Fruit fly (Drosophila melanogaster) whole organism, embryonic: ENCODE measurements around the gene Syx8.

ENCODE experiments used
- Bgb ChIP-seq: fragments of 200-800 bp; sonication (Bioruptor generic); IDR thresholded peaks from 2 replicates; pipeline ENCODE4 v1.3.6; 2022; ENCODE audit warnings: missing biosample characterization, missing genetic modification characterization; ENCODE audit not compliant: partially characterized antibody
- CG10274 ChIP-seq: fragments of 200-800 bp; sonication (Bioruptor generic); optimal IDR thresholded peaks from 3 replicates; lab custom pipeline; 2017; ENCODE audit warnings: missing biosample characterization, mild to moderate bottlenecking, missing genetic modification characterization
- CG12155 ChIP-seq: fragments of 200-800 bp; sonication (Bioruptor generic); optimal IDR thresholded peaks from 3 replicates; lab custom pipeline; 2016; ENCODE audit warnings: missing biosample characterization, missing genetic modification characterization
- CG12659 ChIP-seq: fragments of 200-800 bp; sonication (Bioruptor generic); optimal IDR thresholded peaks from 3 replicates; lab custom pipeline; 2017; ENCODE audit warnings: mild to moderate bottlenecking, missing biosample characterization, missing genetic modification reagents, missing genetic modification characterization
- CG13296 ChIP-seq: fragments of 200-800 bp; sonication (Bioruptor generic); optimal IDR thresholded peaks from 3 replicates; lab custom pipeline; 2018; ENCODE audit warnings: missing biosample characterization, mild to moderate bottlenecking, missing genetic modification characterization
- CG1647 ChIP-seq: fragments of 200-800 bp; sonication (Bioruptor generic); optimal IDR thresholded peaks from 3 replicates; lab custom pipeline; 2016; ENCODE audit warnings: missing biosample characterization, missing genetic modification characterization
- CG16813 ChIP-seq: fragments of 200-800 bp; sonication (Bioruptor generic); IDR thresholded peaks from 3 replicates; pipeline ENCODE4 v1.3.6; 2022; ENCODE audit warnings: missing biosample characterization, missing genetic modification characterization; ENCODE audit not compliant: partially characterized antibody
- CG17802 ChIP-seq: fragments of 200-800 bp; sonication (Bioruptor generic); optimal IDR thresholded peaks from 2 replicates; lab custom pipeline; 2018; ENCODE audit warnings: missing biosample characterization, mild to moderate bottlenecking, missing genetic modification characterization, moderate library complexity
- CG17829 ChIP-seq: fragments of 200-800 bp; optimal IDR thresholded peaks from 2 replicates; lab custom pipeline; 2019; ENCODE audit warnings: missing biosample characterization, mild to moderate bottlenecking, missing genetic modification characterization, moderate library complexity
- CG1832 ChIP-seq: fragments of 200-800 bp; sonication (Bioruptor generic); optimal IDR thresholded peaks from 2 replicates; lab custom pipeline; 2017; ENCODE audit warnings: missing biosample characterization, mild to moderate bottlenecking, missing genetic modification characterization, inconsistent platforms
- CG2116 ChIP-seq: fragments of 200-800 bp; sonication (Bioruptor generic); optimal IDR thresholded peaks from 3 replicates; lab custom pipeline; 2018; ENCODE audit warnings: missing biosample characterization, mild to moderate bottlenecking, missing genetic modification characterization
- CG2120 ChIP-seq: fragments of 200-800 bp; sonication (Bioruptor generic); optimal IDR thresholded peaks from 3 replicates; lab custom pipeline; 2016; ENCODE audit warnings: missing biosample characterization, missing genetic modification characterization
- CG2678 ChIP-seq: fragments of 200-800 bp; sonication (Bioruptor generic); optimal IDR thresholded peaks from 3 replicates; lab custom pipeline; 2019; ENCODE audit warnings: missing biosample characterization, mild to moderate bottlenecking, missing genetic modification characterization, moderate library complexity
- CG34224 ChIP-seq: fragments of 200-800 bp; sonication (Bioruptor generic); IDR thresholded peaks from 3 replicates; pipeline ENCODE4 v1.3.6; 2022; ENCODE audit warnings: missing biosample characterization, missing genetic modification characterization; ENCODE audit not compliant: partially characterized antibody
- CG34422 ChIP-seq: fragments of 200-800 bp; sonication (Bioruptor generic); IDR thresholded peaks from 3 replicates; pipeline ENCODE4 v1.3.6; 2022; ENCODE audit warnings: missing biosample characterization, missing genetic modification characterization
- CG3995 ChIP-seq: fragments of 200-800 bp; sonication (Bioruptor generic); optimal IDR thresholded peaks from 3 replicates; lab custom pipeline; 2016; ENCODE audit warnings: missing biosample characterization, missing genetic modification characterization
- CG4854 ChIP-seq: fragments of 200-800 bp; sonication (Bioruptor generic); optimal IDR thresholded peaks from 2 replicates; lab custom pipeline; 2016; ENCODE audit warnings: missing biosample characterization, missing genetic modification characterization, inconsistent platforms
- CG5245 ChIP-seq: fragments of 200-800 bp; sonication (Bioruptor generic); optimal IDR thresholded peaks from 3 replicates; lab custom pipeline; 2016; ENCODE audit warnings: missing biosample characterization, missing genetic modification characterization
- CG6791 ChIP-seq: fragments of 200-800 bp; sonication (Bioruptor generic); IDR thresholded peaks from 3 replicates; pipeline ENCODE4 v1.3.6; 2022; ENCODE audit warnings: missing biosample characterization, missing genetic modification characterization; ENCODE audit not compliant: partially characterized antibody
- CG7839 ChIP-seq: fragments of 200-800 bp; sonication (Bioruptor generic); optimal IDR thresholded peaks from 3 replicates; lab custom pipeline; 2018; ENCODE audit warnings: missing biosample characterization, mild to moderate bottlenecking, missing genetic modification characterization, moderate library complexity
- CG7928 ChIP-seq: fragments of 200-800 bp; sonication (Bioruptor generic); optimal IDR thresholded peaks from 2 replicates; lab custom pipeline; 2017; ENCODE audit warnings: missing biosample characterization, mild to moderate bottlenecking, missing genetic modification characterization
- CG8281 ChIP-seq: fragments of 200-800 bp; sonication (Bioruptor generic); optimal IDR thresholded peaks from 2 replicates; lab custom pipeline; 2018; ENCODE audit warnings: missing biosample characterization, mild to moderate bottlenecking, missing genetic modification characterization, moderate library complexity
- CG8388 ChIP-seq: fragments of 200-800 bp; sonication (Bioruptor generic); optimal IDR thresholded peaks from 2 replicates; lab custom pipeline; 2019; ENCODE audit warnings: missing biosample characterization, mild to moderate bottlenecking, missing genetic modification characterization, moderate library complexity
- CG9215 ChIP-seq: fragments of 200-800 bp; sonication (Bioruptor generic); IDR thresholded peaks from 2 replicates; pipeline ENCODE4 v1.3.6; 2022; ENCODE audit warnings: missing biosample characterization, missing genetic modification characterization
- CoRest ChIP-seq: fragments of 200-800 bp; sonication (Bioruptor generic); optimal IDR thresholded peaks from 3 replicates; lab custom pipeline; 2018; ENCODE audit warnings: missing biosample characterization, mild to moderate bottlenecking, missing genetic modification characterization, moderate library complexity
- Doc2 ChIP-seq: fragments of 200-800 bp; sonication (Bioruptor generic); IDR thresholded peaks from 2 replicates; pipeline ENCODE4 v1.3.6; 2022; ENCODE audit warnings: missing biosample characterization, missing genetic modification characterization
- E2f2 ChIP-seq: fragments of 200-800 bp; sonication (Bioruptor generic); IDR thresholded peaks from 2 replicates; pipeline ENCODE4 v1.3.6; 2022; ENCODE audit warnings: missing biosample characterization, missing genetic modification characterization
- H15 ChIP-seq: fragments of 200-800 bp; sonication (Bioruptor generic); IDR thresholded peaks from 3 replicates; pipeline ENCODE4 v1.3.6; 2022; ENCODE audit warnings: missing biosample characterization, missing genetic modification characterization
- HLHmδ ChIP-seq: fragments of 200-800 bp; sonication (Bioruptor generic); optimal IDR thresholded peaks from 2 replicates; lab custom pipeline; 2018; ENCODE audit warnings: missing biosample characterization, mild to moderate bottlenecking, missing genetic modification characterization, moderate library complexity
- Hand ChIP-seq: fragments of 200-800 bp; sonication (Bioruptor generic); optimal IDR thresholded peaks from 2 replicates; lab custom pipeline; 2017; ENCODE audit warnings: mild to moderate bottlenecking, missing biosample characterization, missing genetic modification reagents, missing genetic modification characterization
- Hmx ChIP-seq: fragments of 200-800 bp; sonication (Bioruptor generic); optimal IDR thresholded peaks from 2 replicates; lab custom pipeline; 2016; ENCODE audit warnings: missing biosample characterization, missing genetic modification characterization
- Kr ChIP-seq: fragments of 200-800 bp; sonication (Bioruptor generic); optimal IDR thresholded peaks from 2 replicates; lab custom pipeline; 2017; ENCODE audit warnings: missing biosample characterization, mild to moderate bottlenecking, missing genetic modification characterization
- MTF-1 ChIP-seq: fragments of 200-800 bp; sonication (Bioruptor generic); optimal IDR thresholded peaks from 2 replicates; lab custom pipeline; 2018; ENCODE audit warnings: missing biosample characterization, mild to moderate bottlenecking, missing genetic modification characterization, borderline replicate concordance
- Neu2 ChIP-seq: fragments of 200-800 bp; sonication (Bioruptor generic); optimal IDR thresholded peaks from 3 replicates; lab custom pipeline; 2016; ENCODE audit warnings: missing biosample characterization, missing genetic modification characterization, borderline replicate concordance
- Side ChIP-seq: fragments of 200-800 bp; sonication (Bioruptor generic); optimal IDR thresholded peaks from 2 replicates; lab custom pipeline; 2016; ENCODE audit warnings: missing biosample characterization, missing genetic modification characterization
- amos ChIP-seq: fragments of 200-800 bp; sonication (Bioruptor generic); IDR thresholded peaks from 2 replicates; pipeline ENCODE4 v1.3.6; 2022; ENCODE audit warnings: missing biosample characterization, missing genetic modification characterization; ENCODE audit not compliant: partially characterized antibody
- danr ChIP-seq: fragments of 200-800 bp; sonication (Bioruptor generic); IDR thresholded peaks from 2 replicates; pipeline ENCODE4 v1.3.6; 2022; ENCODE audit warnings: missing biosample characterization, missing genetic modification characterization
- ewg ChIP-seq: fragments of 200-800 bp; sonication (Bioruptor generic); optimal IDR thresholded peaks from 3 replicates; lab custom pipeline; 2017; ENCODE audit warnings: mild to moderate bottlenecking, missing biosample characterization, missing genetic modification reagents, missing genetic modification characterization
- fru ChIP-seq: fragments of >200 bp; optimal IDR thresholded peaks from 2 replicates; lab custom pipeline; 2017
- gcm ChIP-seq: fragments of 200-800 bp; sonication (Bioruptor generic); optimal IDR thresholded peaks from 2 replicates; lab custom pipeline; 2019; ENCODE audit warnings: missing biosample characterization, mild to moderate bottlenecking, missing genetic modification characterization, moderate library complexity
- gcm2 ChIP-seq: fragments of 200-800 bp; sonication (Bioruptor generic); optimal IDR thresholded peaks from 2 replicates; lab custom pipeline; 2016; ENCODE audit warnings: missing biosample characterization, missing genetic modification characterization
- ken ChIP-seq: fragments of 200-800 bp; sonication (Bioruptor generic); IDR thresholded peaks from 3 replicates; pipeline ENCODE4 v1.3.6; 2022; ENCODE audit warnings: missing biosample characterization, missing genetic modification characterization
- lbe ChIP-seq: fragments of 200-800 bp; sonication (Bioruptor generic); optimal IDR thresholded peaks from 2 replicates; lab custom pipeline; 2016; ENCODE audit warnings: missing biosample characterization, mild to moderate bottlenecking, missing genetic modification characterization
- lilli ChIP-seq: fragments of 200-800 bp; sonication (Bioruptor generic); optimal IDR thresholded peaks from 3 replicates; lab custom pipeline; 2016; ENCODE audit warnings: missing biosample characterization, missing genetic modification characterization
- org-1 ChIP-seq: fragments of 200-800 bp; sonication (Bioruptor generic); optimal IDR thresholded peaks from 2 replicates; lab custom pipeline; 2017; ENCODE audit warnings: missing biosample characterization, missing genetic modification characterization
- pum ChIP-seq: fragments of 200-800 bp; sonication (Bioruptor generic); optimal IDR thresholded peaks from 2 replicates; lab custom pipeline; 2016; ENCODE audit warnings: missing biosample characterization, missing genetic modification characterization
- run ChIP-seq: fragments of 200-800 bp; sonication (Bioruptor generic); optimal IDR thresholded peaks from 3 replicates; lab custom pipeline; 2018; ENCODE audit warnings: missing biosample characterization, mild to moderate bottlenecking, missing genetic modification characterization
- sr ChIP-seq: fragments of 200-800 bp; sonication (Bioruptor generic); IDR thresholded peaks from 3 replicates; pipeline ENCODE4 v1.3.6; 2022; ENCODE audit warnings: missing biosample characterization, missing genetic modification characterization
- stc ChIP-seq: fragments of 200-800 bp; sonication (Bioruptor generic); IDR thresholded peaks from 2 replicates; pipeline ENCODE4 v1.3.6; 2022; ENCODE audit warnings: missing biosample characterization, missing genetic modification characterization
- stwl ChIP-seq: fragments of 200-800 bp; sonication (Bioruptor generic); optimal IDR thresholded peaks from 3 replicates; lab custom pipeline; 2018; ENCODE audit warnings: missing biosample characterization, mild to moderate bottlenecking, missing genetic modification characterization, moderate library complexity
- sug ChIP-seq: fragments of 200-800 bp; optimal IDR thresholded peaks from 2 replicates; lab custom pipeline; 2019; ENCODE audit warnings: missing biosample characterization, mild to moderate bottlenecking, missing genetic modification characterization, moderate library complexity
- wdn ChIP-seq: fragments of 200-800 bp; sonication (Bioruptor generic); IDR thresholded peaks from 2 replicates; pipeline ENCODE4 v1.3.6; 2022; ENCODE audit warnings: missing biosample characterization, missing genetic modification characterization

Syx8 gene

dm6 chr3L:16610201-16610600, 23.3 kb upstream of the Syx8 start, which contains the start of gene Prosbeta6 (continued):
- TF ChIP-seq pum (no peak), CG2116 (GFP tag; lab: Kevin White, UChicago) (peak; percentile 16), Neu2 (no peak), CG10274 (GFP tag; lab: Kevin White, UChicago) (no peak), lilli (GFP tag; lab: Kevin White, UChicago) (no peak), lbe (GFP tag; lab: Kevin White, UChicago) (peak; percentile 15), CG4854 (no peak), ken (GFP tag; lab: Robert Waterston, UW) (no peak), E2f2 (GFP tag; lab: Robert Waterston, UW) (peak; percentile 48), stc (no peak), CG12659 (GFP tag; lab: Kevin White, UChicago) (peak; percentile 39), sug (tag; lab: Kevin White, UChicago) (no peak), CG2678 (tag; lab: Kevin White, UChicago) (no peak), gcm (GFP tag; lab: Kevin White, UChicago) (no peak), CG8388 (GFP tag; lab: Kevin White, UChicago) (no peak), wdn (GFP tag; lab: Robert Waterston, UW) (no peak), CG16813 (GFP tag; lab: Robert Waterston, UW) (peak; percentile 44; the same call in 2 of the 3 replicates), CG1832 (no peak), CG5245 (GFP tag; lab: Kevin White, UChicago) (no peak), CG7928 (no peak), CG13296 (GFP tag; lab: Kevin White, UChicago) (no peak), CG17829 (tag; lab: Kevin White, UChicago) (peak; percentile 10), CoRest (tag; lab: Kevin White, UChicago) (no peak), HLHmδ (GFP tag; lab: Kevin White, UChicago) (no peak), CG1647 (no peak), CG17802 (tag; lab: Kevin White, UChicago) (no peak), H15 (GFP tag; lab: Robert Waterston, UW) (no peak), gcm2 (GFP tag; lab: Kevin White, UChicago) (no peak), CG3995 (peak; percentile 26), org-1 (GFP tag; lab: Kevin White, UChicago) (no peak), MTF-1 (no peak), CG6791 (GFP tag; lab: Robert Waterston, UW) (peak; percentile 60; the same call in 1 of the 3 replicates), amos (GFP tag; lab: Robert Waterston, UW) (peak; percentile 62), CG34224 (GFP tag; lab: Robert Waterston, UW) (peak; percentile 50; the same call in 2 of the 3 replicates), CG9215 (GFP tag; lab: Robert Waterston, UW) (no peak), CG34422 (GFP tag; lab: Robert Waterston, UW) (no peak), Side (GFP tag; lab: Kevin White, UChicago) (no peak), Kr (GFP tag; lab: Kevin White, UChicago) (no peak), Bgb (GFP tag; lab: Robert Waterston, UW) (peak; percentile 56), Hmx (GFP tag; lab: Kevin White, UChicago) (no peak)
- TF ChIP-seq, all 482 proteins: peak for 43

dm6 chr3L:16609120-16609519, 22.3 kb upstream of the Syx8 start, which contains the start of gene CG4098:
Gene CG4098 (minus strand): TSS chr3L:16609347.
- TF ChIP-seq stwl (tag; lab: Kevin White, UChicago) (peak; percentile 7), CG8281 (tag; lab: Kevin White, UChicago) (no peak), CG12155 (GFP tag; lab: Kevin White, UChicago) (peak; percentile 58), danr (GFP tag; lab: Robert Waterston, UW) (no peak), CG7839 (tag; lab: Kevin White, UChicago) (peak; percentile 44), Doc2 (GFP tag; lab: Robert Waterston, UW) (no peak), ewg (no peak), run (tag; lab: Kevin White, UChicago) (no peak), CG2120 (GFP tag; lab: Kevin White, UChicago) (peak; percentile 84), sr (0 out of 3 replicates have a peak, but pooled peaks have one; percentile 27), Hand (no peak), fru (lab: Kevin White, UChicago) (no peak), gcm (GFP tag; lab: Kevin White, UChicago) (no peak)
